Worm (Caenorhabditis elegans) whole organism, mixed stage, embryonic: ENCODE results near the gene K11G12.6.

Experiments
- M03D4.4 ChIP-seq: sonication (generic microtip); optimal IDR thresholded peaks from 2 replicates; lab custom pipeline; 2017; ENCODE audit warnings: mild to moderate bottlenecking, missing genetic modification characterization, missing compliant biosample characterization
- bed-3 ChIP-seq: fragments of 200-800 bp; sonication (Bioruptor generic); optimal IDR thresholded peaks from 3 replicates; lab custom pipeline; 2018; ENCODE audit warnings: mild to moderate bottlenecking, missing genetic modification characterization, moderate library complexity, missing compliant biosample characterization
- blmp-1 ChIP-seq: fragments of 150-350 bp; optimal IDR thresholded peaks from 2 replicates; lab custom pipeline; 2014; ENCODE audit warnings: missing biosample characterization, missing genetic modification characterization
- ceh-39 ChIP-seq: fragments of 150-350 bp; optimal IDR thresholded peaks from 2 replicates; lab custom pipeline; 2014; ENCODE audit warnings: missing biosample characterization, missing genetic modification characterization
- ceh-43 ChIP-seq: fragments of 200-800 bp; sonication (Bioruptor generic); optimal IDR thresholded peaks from 2 replicates; lab custom pipeline; 2018; ENCODE audit warnings: mild to moderate bottlenecking, missing genetic modification characterization, moderate library complexity, missing compliant biosample characterization
- ceh-83 ChIP-seq: fragments of 200-800 bp; sonication (Bioruptor generic); optimal IDR thresholded peaks from 2 replicates; lab custom pipeline; 2018; ENCODE audit warnings: mild to moderate bottlenecking, missing genetic modification characterization, missing compliant biosample characterization
- ces-1 ChIP-seq: fragments of 150-350 bp; optimal IDR thresholded peaks from 2 replicates; lab custom pipeline; 2014; ENCODE audit warnings: missing biosample characterization, missing genetic modification reagents, missing genetic modification characterization
- drap-1 ChIP-seq: fragments of 200-800 bp; sonication (Bioruptor generic); optimal IDR thresholded peaks from 3 replicates; lab custom pipeline; 2018; ENCODE audit warnings: mild to moderate bottlenecking, missing genetic modification characterization, missing compliant biosample characterization
- elt-1 ChIP-seq: sonication (generic microtip); optimal IDR thresholded peaks from 2 replicates; lab custom pipeline; 2017; ENCODE audit warnings: missing genetic modification characterization, mild to moderate bottlenecking, missing compliant biosample characterization, antibody characterized with exemption, moderate library complexity, borderline replicate concordance; ENCODE audit not compliant: insufficient read depth
- flh-1 ChIP-seq: fragments of 200-800 bp; sonication (Bioruptor generic); optimal IDR thresholded peaks from 2 replicates; lab custom pipeline; 2018; ENCODE audit warnings: mild to moderate bottlenecking, missing genetic modification characterization, moderate library complexity, missing compliant biosample characterization
- hlh-1 ChIP-seq: fragments of 150-350 bp; optimal IDR thresholded peaks from 2 replicates; lab custom pipeline; 2014; ENCODE audit warnings: missing biosample characterization, missing genetic modification reagents, missing genetic modification characterization
- lsy-2 ChIP-seq: fragments of 150-350 bp; optimal IDR thresholded peaks from 2 replicates; lab custom pipeline; 2014; ENCODE audit warnings: missing biosample characterization, missing genetic modification characterization
- mab-5 ChIP-seq: fragments of 150-350 bp; optimal IDR thresholded peaks from 2 replicates; lab custom pipeline; 2014; ENCODE audit warnings: missing biosample characterization, missing genetic modification characterization
- mep-1 ChIP-seq: fragments of 150-350 bp; optimal IDR thresholded peaks from 2 replicates; lab custom pipeline; 2017; ENCODE audit warnings: missing biosample characterization, missing genetic modification reagents, missing genetic modification characterization, inconsistent platforms
- mls-2 ChIP-seq: sonication (generic microtip); optimal IDR thresholded peaks from 2 replicates; lab custom pipeline; 2016; ENCODE audit warnings: mild to moderate bottlenecking, missing genetic modification characterization, moderate library complexity, missing compliant biosample characterization
- nhr-12 ChIP-seq: fragments of 150-350 bp; optimal IDR thresholded peaks from 2 replicates; lab custom pipeline; 2014; ENCODE audit warnings: missing biosample characterization, missing genetic modification characterization
- nhr-2 ChIP-seq: fragments of 150-350 bp; optimal IDR thresholded peaks from 2 replicates; lab custom pipeline; 2014; ENCODE audit warnings: missing biosample characterization, missing genetic modification characterization
- nhr-237 ChIP-seq: fragments of 150-350 bp; optimal IDR thresholded peaks from 2 replicates; lab custom pipeline; 2014; ENCODE audit warnings: missing biosample characterization, missing genetic modification characterization
- nhr-76 ChIP-seq: sonication (generic microtip); optimal IDR thresholded peaks from 2 replicates; lab custom pipeline; 2017; ENCODE audit warnings: missing biosample characterization, missing genetic modification characterization
- pha-4 ChIP-seq: fragments of 150-350 bp; optimal IDR thresholded peaks from 2 replicates; lab custom pipeline; 2018; ENCODE audit warnings: missing biosample characterization, missing genetic modification reagents, missing genetic modification characterization
- sem-2 ChIP-seq: fragments of 200-800 bp; sonication (Bioruptor generic); optimal IDR thresholded peaks from 2 replicates; lab custom pipeline; 2018; ENCODE audit warnings: mild to moderate bottlenecking, missing genetic modification characterization, missing compliant biosample characterization
- snpc-4 ChIP-seq: fragments of 150-350 bp; optimal IDR thresholded peaks from 2 replicates; lab custom pipeline; 2014; ENCODE audit warnings: missing biosample characterization, missing genetic modification characterization
- sptf-1 ChIP-seq: sonication (generic microtip); optimal IDR thresholded peaks from 2 replicates; lab custom pipeline; 2017; ENCODE audit warnings: mild to moderate bottlenecking, missing genetic modification characterization, moderate library complexity, missing compliant biosample characterization
- tbx-8 ChIP-seq: fragments of 200-800 bp; sonication (Bioruptor generic); optimal IDR thresholded peaks from 2 replicates; lab custom pipeline; 2018; ENCODE audit warnings: mild to moderate bottlenecking, missing genetic modification characterization, moderate library complexity, missing compliant biosample characterization
- unc-62 ChIP-seq: fragments of 150-350 bp; optimal IDR thresholded peaks from 2 replicates; lab custom pipeline; 2014; ENCODE audit warnings: missing biosample characterization, missing genetic modification reagents, missing genetic modification characterization
- zip-8 ChIP-seq: fragments of 150-350 bp; optimal IDR thresholded peaks from 2 replicates; lab custom pipeline; 2014; ENCODE audit warnings: missing biosample characterization, missing genetic modification characterization
- ztf-11 ChIP-seq: fragments of 150-350 bp; optimal IDR thresholded peaks from 2 replicates; lab custom pipeline; 2014; ENCODE audit warnings: missing biosample characterization, missing genetic modification characterization

K11G12.6 gene

ce11 chrX:6749124-6749822, 19.8 kb upstream of the K11G12.6 start:
- TF ChIP-seq tbx-8 (GFP tag; lab: Kevin White, UChicago) (no peak), ces-1 (GFP tag; lab: Kevin White, UChicago) (no peak), unc-62 (GFP tag; lab: Kevin White, UChicago) (no peak), nhr-237 (tag; lab: Kevin White, UChicago) (no peak), ceh-43 (GFP tag; lab: Kevin White, UChicago) (no peak), nhr-2 (tag; lab: Kevin White, UChicago) (no peak), zip-8 (tag; lab: Kevin White, UChicago) (no peak), ceh-39 (no peak), nhr-76 (tag; lab: Kevin White, UChicago) (no peak), sem-2 (no peak), snpc-4 (no peak), mep-1 (tag; lab: Kevin White, UChicago) (no peak), ztf-11 (tag; lab: Kevin White, UChicago) (no peak)
- TF ChIP-seq, all 35 proteins: peak for 0

ce11 chrX:6747906-6748356, 18.5 kb upstream of the K11G12.6 start:
- peak; percentile 26 for TF ChIP-seq pha-4 (tag; lab: Kevin White, UChicago)
- no peak for TF ChIP-seq nhr-237 (tag; lab: Kevin White, UChicago)

ce11 chrX:6746849-6747248, 17.4 kb upstream of the K11G12.6 start:
- TF ChIP-seq snpc-4 (no peak), sptf-1 (no peak), ces-1 (GFP tag; lab: Kevin White, UChicago) (no peak), nhr-12 (tag; lab: Kevin White, UChicago) (no peak), nhr-2 (tag; lab: Kevin White, UChicago) (no peak), lsy-2 (tag; lab: Kevin White, UChicago) (no peak), tbx-8 (GFP tag; lab: Kevin White, UChicago) (no peak), mls-2 (tag; lab: Kevin White, UChicago) (no peak), flh-1 (no peak), ceh-43 (GFP tag; lab: Kevin White, UChicago) (no peak), drap-1 (no peak), nhr-76 (tag; lab: Kevin White, UChicago) (no peak), unc-62 (GFP tag; lab: Kevin White, UChicago) (no peak), ceh-83 (GFP tag; lab: Kevin White, UChicago) (no peak), M03D4.4 (tag; lab: Kevin White, UChicago) (no peak)

ce11 chrX:6745515-6745914, 16.1 kb upstream of the K11G12.6 start:
- no peak for TF ChIP-seq ztf-11 (tag; lab: Kevin White, UChicago)
- no peak for TF ChIP-seq nhr-237 (tag; lab: Kevin White, UChicago)
- TF ChIP-seq bed-3 (GFP tag; lab: Kevin White, UChicago), result no peak
- TF ChIP-seq M03D4.4 (tag; lab: Kevin White, UChicago), result no peak
- TF ChIP-seq hlh-1, result no peak
- no peak for TF ChIP-seq lsy-2 (tag; lab: Kevin White, UChicago)
- TF ChIP-seq ceh-39, result no peak
- no peak for TF ChIP-seq nhr-12 (tag; lab: Kevin White, UChicago)
- TF ChIP-seq blmp-1 (tag; lab: Kevin White, UChicago), result no peak
- no peak for TF ChIP-seq drap-1
- no peak for TF ChIP-seq mls-2 (tag; lab: Kevin White, UChicago)

ce11 chrX:6744978-6745377, 15.5 kb upstream of the K11G12.6 start:
- TF ChIP-seq ces-1 (GFP tag; lab: Kevin White, UChicago) (peak; percentile 1), snpc-4 (no peak), lsy-2 (tag; lab: Kevin White, UChicago) (no peak), elt-1 (tag; lab: Kevin White, UChicago) (no peak)

- TF ChIP-seq mab-5 (no peak), mep-1 (tag; lab: Kevin White, UChicago) (no peak)
Measured at ce11 chrX:6744537-6744936, 15.1 kb upstream of the K11G12.6 start.
